Fruit fly (Drosophila melanogaster): ENCODE data around the gene betaggt-I.

The betaggt-I gene

dm6 chr2L:4981278-4981966 is 36.0 kb downstream of the betaggt-I start, which contains the start of the genes CG8892 and CG34126:
TSS of gene CG8892 (minus strand) at chr2L:4981592.
TSS of gene CG34126 (plus strand) at chr2L:4981614.
- no peak for TF ChIP-seq cnc (optimal IDR thresholded peaks at IDR 0.05)
- TF ChIP-seq CG1620 (GFP tag; optimal IDR thresholded peaks at IDR 0.05), result peak; percentile 99
- TF ChIP-seq toe (GFP tag; optimal IDR thresholded peaks at IDR 0.05), result peak; percentile 99
- TF ChIP-seq Mnt (GFP tag; optimal IDR thresholded peaks at IDR 0.05), result peak; percentile 97
- TF ChIP-seq pad (GFP tag; optimal IDR thresholded peaks at IDR 0.05), result peak; percentile 96
- TF ChIP-seq CG14711 (tag; optimal IDR thresholded peaks at IDR 0.05), result peak; percentile 95
- peak; percentile 99 for TF ChIP-seq Crg-1 (GFP tag; optimal IDR thresholded peaks at IDR 0.05)
- TF ChIP-seq CG5204 (GFP tag; optimal IDR thresholded peaks at IDR 0.05), result peak; percentile 98
- peak; percentile 98 for TF ChIP-seq CG7101 (tag; optimal IDR thresholded peaks at IDR 0.05)
- TF ChIP-seq CG7045 (GFP tag; optimal IDR thresholded peaks at IDR 0.05), result peak; percentile 97
- peak; percentile 90 for TF ChIP-seq tj (GFP tag; optimal IDR thresholded peaks at IDR 0.05)
- TF ChIP-seq ovo (GFP tag; optimal IDR thresholded peaks at IDR 0.05), result peak; percentile 99
- TF ChIP-seq CG12768 (GFP tag; optimal IDR thresholded peaks at IDR 0.05), result peak; percentile 99
- TF ChIP-seq CG11617 (GFP tag; optimal IDR thresholded peaks at IDR 0.05), result peak; percentile 99
- peak; percentile 96 for TF ChIP-seq Hr96 (GFP tag; optimal IDR thresholded peaks at IDR 0.05)
- peak; percentile 89 for TF ChIP-seq cic (GFP tag; optimal IDR thresholded peaks at IDR 0.05)
- peak; percentile 99 for TF ChIP-seq Clk (GFP tag; optimal IDR thresholded peaks at IDR 0.05)
- TF ChIP-seq CG33017 (tag; optimal IDR thresholded peaks at IDR 0.05), result peak; percentile 96
- no peak for TF ChIP-seq kay (GFP tag; ENCODE audit: borderline replicate concordance)
- peak; percentile 95 for TF ChIP-seq bab1 (GFP tag; optimal IDR thresholded peaks at IDR 0.05)

dm6 chr2L:4982098-4982646 is 36.8 kb downstream of the betaggt-I start:
- no peak for TF ChIP-seq bab1 (GFP tag; optimal IDR thresholded peaks at IDR 0.05)
- TF ChIP-seq cnc (optimal IDR thresholded peaks at IDR 0.05), result no peak
- TF ChIP-seq CG5204 (GFP tag; optimal IDR thresholded peaks at IDR 0.05), result no peak
- no peak for TF ChIP-seq Crg-1 (GFP tag; optimal IDR thresholded peaks at IDR 0.05)
- peak; percentile 9 for TF ChIP-seq pad (GFP tag; optimal IDR thresholded peaks at IDR 0.05)
- no peak for TF ChIP-seq CG7101 (tag; optimal IDR thresholded peaks at IDR 0.05)
- no peak for TF ChIP-seq Hr96 (GFP tag; optimal IDR thresholded peaks at IDR 0.05)
- TF ChIP-seq CG14711 (tag; optimal IDR thresholded peaks at IDR 0.05), result no peak
- TF ChIP-seq tj (GFP tag; optimal IDR thresholded peaks at IDR 0.05), result peak; percentile 41
- TF ChIP-seq CG1620 (GFP tag; optimal IDR thresholded peaks at IDR 0.05), result no peak
- TF ChIP-seq CG7045 (GFP tag; optimal IDR thresholded peaks at IDR 0.05), result no peak
- TF ChIP-seq Clk (GFP tag; optimal IDR thresholded peaks at IDR 0.05), result no peak
- peak; percentile 86 for TF ChIP-seq ovo (GFP tag; optimal IDR thresholded peaks at IDR 0.05)
- no peak for TF ChIP-seq CG11617 (GFP tag; optimal IDR thresholded peaks at IDR 0.05)
- no peak for TF ChIP-seq CG33017 (tag; optimal IDR thresholded peaks at IDR 0.05)
- no peak for TF ChIP-seq CG12768 (GFP tag; optimal IDR thresholded peaks at IDR 0.05)
- no peak for TF ChIP-seq Mnt (GFP tag; optimal IDR thresholded peaks at IDR 0.05)
- no peak for TF ChIP-seq cic (GFP tag; optimal IDR thresholded peaks at IDR 0.05)
- TF ChIP-seq kay (GFP tag; ENCODE audit: borderline replicate concordance), result no peak
- TF ChIP-seq toe (GFP tag; optimal IDR thresholded peaks at IDR 0.05), result no peak

- TF ChIP-seq CG14711 (tag; optimal IDR thresholded peaks at IDR 0.05), result no peak
- TF ChIP-seq Crg-1 (GFP tag; optimal IDR thresholded peaks at IDR 0.05), result no peak
- no peak for TF ChIP-seq CG1620 (GFP tag; optimal IDR thresholded peaks at IDR 0.05)
- TF ChIP-seq Clk (GFP tag; optimal IDR thresholded peaks at IDR 0.05), result no peak
- no peak for TF ChIP-seq Mnt (GFP tag; optimal IDR thresholded peaks at IDR 0.05)
- no peak for TF ChIP-seq CG5204 (GFP tag; optimal IDR thresholded peaks at IDR 0.05)
- no peak for TF ChIP-seq CG11617 (GFP tag; optimal IDR thresholded peaks at IDR 0.05)
- TF ChIP-seq CG7101 (tag; optimal IDR thresholded peaks at IDR 0.05), result no peak
- TF ChIP-seq pad (GFP tag; optimal IDR thresholded peaks at IDR 0.05), result no peak
- TF ChIP-seq cnc (optimal IDR thresholded peaks at IDR 0.05), result no peak
- TF ChIP-seq ovo (GFP tag; optimal IDR thresholded peaks at IDR 0.05), result no peak
Measured at dm6 chr2L:4995010-4995836, 49.8 kb downstream of the betaggt-I start.

- TF ChIP-seq CG12768 (GFP tag; optimal IDR thresholded peaks at IDR 0.05) (no peak), pad (GFP tag; optimal IDR thresholded peaks at IDR 0.05) (no peak), ovo (GFP tag; optimal IDR thresholded peaks at IDR 0.05) (no peak), toe (GFP tag; optimal IDR thresholded peaks at IDR 0.05) (no peak), Mnt (GFP tag; optimal IDR thresholded peaks at IDR 0.05) (no peak), Crg-1 (GFP tag; optimal IDR thresholded peaks at IDR 0.05) (no peak), CG33017 (tag; optimal IDR thresholded peaks at IDR 0.05) (no peak), cnc (optimal IDR thresholded peaks at IDR 0.05) (no peak), bab1 (GFP tag; optimal IDR thresholded peaks at IDR 0.05) (no peak), Hr96 (GFP tag; optimal IDR thresholded peaks at IDR 0.05) (no peak), tj (GFP tag; optimal IDR thresholded peaks at IDR 0.05) (no peak), CG1620 (GFP tag; optimal IDR thresholded peaks at IDR 0.05) (no peak), cic (GFP tag; optimal IDR thresholded peaks at IDR 0.05) (no peak), CG11617 (GFP tag; optimal IDR thresholded peaks at IDR 0.05) (no peak), CG7045 (GFP tag; optimal IDR thresholded peaks at IDR 0.05) (no peak), CG14711 (tag; optimal IDR thresholded peaks at IDR 0.05) (no peak), CG5204 (GFP tag; optimal IDR thresholded peaks at IDR 0.05) (no peak)
Measured at dm6 chr2L:4995837-4996136, 50.4 kb downstream of the betaggt-I start.

- peak; percentile 82 for TF ChIP-seq tj (GFP tag; optimal IDR thresholded peaks at IDR 0.05)
- TF ChIP-seq CG5204 (GFP tag; optimal IDR thresholded peaks at IDR 0.05), result no peak
- no peak for TF ChIP-seq toe (GFP tag; optimal IDR thresholded peaks at IDR 0.05)
- TF ChIP-seq Clk (GFP tag; optimal IDR thresholded peaks at IDR 0.05), result no peak
Measured at dm6 chr2L:4996283-4996922, 51.0 kb downstream of the betaggt-I start.

All from whole organism, adult.